Worm (Caenorhabditis elegans) whole organism, late embryonic: ENCODE data around the gene K10G6.5.
A peak's percentile ranks its signal among the peaks of the same experiment; 100 is the strongest.

Experiments used
- C38D4.7 ChIP-seq: fragments of 200-800 bp; sonication (Bioruptor generic); optimal IDR thresholded peaks from 2 replicates; lab custom pipeline; 2018; ENCODE audit warnings: mild to moderate bottlenecking, missing genetic modification characterization, moderate library complexity, missing compliant biosample characterization
- F13H6.1 ChIP-seq: sonication (generic microtip); optimal IDR thresholded peaks from 2 replicates; lab custom pipeline; 2016; ENCODE audit warnings: missing genetic modification characterization, missing compliant biosample characterization
- K02D7.2 ChIP-seq: sonication (generic microtip); optimal IDR thresholded peaks from 2 replicates; lab custom pipeline; 2017; ENCODE audit warnings: mild to moderate bottlenecking, missing genetic modification characterization, missing compliant biosample characterization
- ceh-18 ChIP-seq: sonication (generic microtip); optimal IDR thresholded peaks from 2 replicates; lab custom pipeline; 2016; ENCODE audit warnings: missing genetic modification characterization, missing compliant biosample characterization
- ceh-6 ChIP-seq: fragments of 200-800 bp; sonication (Bioruptor generic); optimal IDR thresholded peaks from 2 replicates; lab custom pipeline; 2018; ENCODE audit warnings: mild to moderate bottlenecking, missing genetic modification characterization, missing compliant biosample characterization
- dve-1 ChIP-seq: sonication (generic microtip); optimal IDR thresholded peaks from 2 replicates; lab custom pipeline; 2017; ENCODE audit warnings: antibody characterized with exemption, mild to moderate bottlenecking, missing genetic modification characterization, missing compliant biosample characterization
- elt-2 ChIP-seq: sonication (generic microtip); optimal IDR thresholded peaks from 2 replicates; lab custom pipeline; 2016; ENCODE audit warnings: missing genetic modification reagents, missing genetic modification characterization, missing compliant biosample characterization
- elt-4 ChIP-seq: sonication (generic microtip); optimal IDR thresholded peaks from 2 replicates; lab custom pipeline; 2016; ENCODE audit warnings: missing genetic modification characterization, missing compliant biosample characterization
- eyg-1 ChIP-seq: sonication (generic microtip); optimal IDR thresholded peaks from 2 replicates; lab custom pipeline; 2016; ENCODE audit warnings: missing genotype, missing genetic modification characterization, missing compliant biosample characterization
- fax-1 ChIP-seq: sonication (generic microtip); optimal IDR thresholded peaks from 2 replicates; lab custom pipeline; 2016; ENCODE audit warnings: missing genotype, missing genetic modification characterization, missing compliant biosample characterization
- fkh-10 ChIP-seq: fragments of 150-350 bp; optimal IDR thresholded peaks from 2 replicates; lab custom pipeline; 2014; ENCODE audit warnings: missing biosample characterization, missing genetic modification reagents, missing genetic modification characterization
- gmeb-2 ChIP-seq: sonication (generic microtip); optimal IDR thresholded peaks from 2 replicates; lab custom pipeline; 2016; ENCODE audit warnings: missing genetic modification characterization, inconsistent platforms, missing compliant biosample characterization
- hlh-15 ChIP-seq: sonication (generic microtip); optimal IDR thresholded peaks from 2 replicates; lab custom pipeline; 2016; ENCODE audit warnings: missing genetic modification characterization, missing compliant biosample characterization
- hlh-30 ChIP-seq: sonication (generic microtip); optimal IDR thresholded peaks from 2 replicates; lab custom pipeline; 2017; ENCODE audit warnings: antibody characterized with exemption, missing genetic modification characterization, missing compliant biosample characterization; ENCODE audit not compliant: insufficient read depth
- hlh-6 ChIP-seq: sonication (generic microtip); optimal IDR thresholded peaks from 2 replicates; lab custom pipeline; 2016; ENCODE audit warnings: missing genotype, missing genetic modification characterization, missing compliant biosample characterization
- hlh-8 ChIP-seq: sonication (generic microtip); optimal IDR thresholded peaks from 2 replicates; lab custom pipeline; 2016; ENCODE audit warnings: missing genotype, missing genetic modification characterization, missing compliant biosample characterization
- mec-3 ChIP-seq: sonication (generic microtip); optimal IDR thresholded peaks from 2 replicates; lab custom pipeline; 2016; ENCODE audit warnings: borderline replicate concordance, missing genetic modification characterization, missing compliant biosample characterization
- nfya-1 ChIP-seq: sonication (generic microtip); optimal IDR thresholded peaks from 2 replicates; lab custom pipeline; 2017; ENCODE audit warnings: missing genetic modification characterization, mild to moderate bottlenecking, missing compliant biosample characterization, antibody characterized with exemption, moderate library complexity
- nhr-11 ChIP-seq: fragments of 150-350 bp; optimal IDR thresholded peaks from 2 replicates; lab custom pipeline; 2014; ENCODE audit warnings: missing biosample characterization, missing genetic modification characterization
- nhr-232 ChIP-seq: sonication (generic microtip); optimal IDR thresholded peaks from 2 replicates; lab custom pipeline; 2016; ENCODE audit warnings: missing genetic modification characterization, missing compliant biosample characterization
- pag-3 ChIP-seq: sonication (generic microtip); optimal IDR thresholded peaks from 2 replicates; lab custom pipeline; 2016; ENCODE audit warnings: missing compliant biosample characterization, missing genetic modification characterization, borderline replicate concordance
- sdc-2 ChIP-seq: sonication (generic microtip); optimal IDR thresholded peaks from 2 replicates; lab custom pipeline; 2016; ENCODE audit warnings: missing genotype, missing genetic modification characterization, missing compliant biosample characterization
- sox-4 ChIP-seq: sonication (generic microtip); optimal IDR thresholded peaks from 2 replicates; lab custom pipeline; 2017; ENCODE audit warnings: mild to moderate bottlenecking, missing genetic modification characterization, inconsistent platforms, missing compliant biosample characterization
- syd-9 ChIP-seq: sonication (generic microtip); optimal IDR thresholded peaks from 2 replicates; lab custom pipeline; 2016; ENCODE audit warnings: mild to moderate bottlenecking, missing genetic modification characterization, moderate library complexity, missing compliant biosample characterization
- tbx-2 ChIP-seq: sonication (generic microtip); optimal IDR thresholded peaks from 2 replicates; lab custom pipeline; 2016; ENCODE audit warnings: missing genetic modification characterization, missing compliant biosample characterization

The K10G6.5 gene

ce11 chrII:3975942-3976341 is 11.1 kb upstream of the K10G6.5 start, which contains the start of gene dos-2:
dos-2 (plus strand) TSS chrII:3976242.
- TF ChIP-seq ceh-6 (GFP tag; lab: Kevin White, UChicago) = no peak
- no peak for TF ChIP-seq pag-3 (tag; lab: Kevin White, UChicago)
- TF ChIP-seq K02D7.2 = no peak
- no peak for TF ChIP-seq syd-9 (tag; lab: Kevin White, UChicago)
- TF ChIP-seq ceh-18 (tag; lab: Kevin White, UChicago) = no peak
- TF ChIP-seq eyg-1 (tag; lab: Kevin White, UChicago) = no peak
- no peak for TF ChIP-seq nhr-232 (tag; lab: Kevin White, UChicago)
- no peak for TF ChIP-seq hlh-8 (tag; lab: Kevin White, UChicago)
- TF ChIP-seq, all 69 proteins: peak for 0

- TF ChIP-seq tbx-2 (tag; lab: Kevin White, UChicago) (no peak), mec-3 (tag; lab: Kevin White, UChicago) (no peak)
Observed at ce11 chrII:3978198-3978597, 8.9 kb upstream of the K10G6.5 start.

DNA sequence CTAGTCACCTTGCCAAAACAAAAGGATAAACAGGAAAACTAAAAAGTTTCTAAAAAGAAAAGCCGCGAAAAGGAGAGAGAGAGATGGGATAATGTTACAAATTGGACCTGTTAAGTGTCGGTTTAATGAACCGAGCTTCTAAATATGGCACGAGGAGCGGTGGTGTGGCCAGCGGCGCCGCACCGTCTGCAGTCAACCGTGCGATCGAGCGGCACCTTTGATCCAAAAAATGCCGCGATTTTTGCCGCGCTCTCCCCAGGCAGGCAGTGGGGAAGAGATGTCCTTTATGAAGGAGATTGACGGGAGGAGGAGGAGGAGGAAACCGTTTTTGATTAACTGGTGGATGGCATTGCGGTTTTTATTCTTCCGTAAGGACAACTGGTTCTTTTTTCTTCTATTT is 6.7 kb upstream of the K10G6.5 start:
- no peak for TF ChIP-seq hlh-15 (tag; lab: Kevin White, UChicago)
- no peak for TF ChIP-seq dve-1 (tag; lab: Kevin White, UChicago)

DNA sequence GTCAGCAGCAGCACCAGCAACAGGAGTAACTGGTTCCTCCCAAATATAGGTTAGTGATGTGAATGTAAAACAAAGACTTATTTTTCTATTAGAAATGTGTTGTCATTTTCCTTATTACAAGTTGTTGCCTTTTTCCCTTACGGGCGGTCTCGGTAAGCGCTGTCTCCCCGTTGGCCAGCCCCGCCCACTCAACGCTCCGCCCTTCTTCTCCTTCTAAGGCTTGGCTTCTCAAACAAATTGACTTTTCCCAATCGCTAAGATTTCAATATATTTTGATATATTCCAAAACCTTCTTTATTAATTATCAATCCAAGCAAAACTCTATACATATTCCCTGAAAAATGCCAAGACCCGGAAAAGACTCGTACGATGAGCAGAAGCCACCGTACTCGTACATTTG is 4.7 kb upstream of the K10G6.5 start, which contains the start of gene lin-31:
Gene lin-31 (plus strand): TSS at position 237 of the 400 bp plus-strand sequence.
- TF ChIP-seq nfya-1 (tag; lab: Kevin White, UChicago) (peak; percentile 58), nhr-11 (no peak), gmeb-2 (tag; lab: Kevin White, UChicago) (no peak), nhr-232 (tag; lab: Kevin White, UChicago) (no peak), elt-4 (tag; lab: Kevin White, UChicago) (no peak)

DNA sequence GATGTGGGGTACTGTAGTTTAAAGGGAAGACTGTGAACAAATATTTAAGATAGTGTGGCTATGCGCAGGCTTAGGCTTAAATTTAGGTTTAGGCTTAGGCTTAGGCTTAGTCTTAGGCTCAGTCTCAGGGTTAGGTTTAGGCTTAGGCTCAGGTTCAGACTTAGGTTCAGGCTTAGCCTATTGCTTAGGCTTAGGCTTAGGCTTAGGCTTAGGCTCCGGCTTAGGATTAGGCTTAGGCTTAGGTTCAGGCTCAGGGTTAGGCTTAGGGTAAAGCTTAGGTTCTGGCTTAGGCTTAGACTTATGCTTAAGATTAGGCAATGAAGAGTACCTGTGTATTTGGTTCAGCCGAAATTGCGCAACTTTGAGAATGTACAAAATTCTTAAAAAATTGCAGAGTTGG is 2.8 kb upstream of the K10G6.5 start:
- TF ChIP-seq pag-3 (tag; lab: Kevin White, UChicago) = no peak
- TF ChIP-seq dve-1 (tag; lab: Kevin White, UChicago) = peak; percentile 51

DNA sequence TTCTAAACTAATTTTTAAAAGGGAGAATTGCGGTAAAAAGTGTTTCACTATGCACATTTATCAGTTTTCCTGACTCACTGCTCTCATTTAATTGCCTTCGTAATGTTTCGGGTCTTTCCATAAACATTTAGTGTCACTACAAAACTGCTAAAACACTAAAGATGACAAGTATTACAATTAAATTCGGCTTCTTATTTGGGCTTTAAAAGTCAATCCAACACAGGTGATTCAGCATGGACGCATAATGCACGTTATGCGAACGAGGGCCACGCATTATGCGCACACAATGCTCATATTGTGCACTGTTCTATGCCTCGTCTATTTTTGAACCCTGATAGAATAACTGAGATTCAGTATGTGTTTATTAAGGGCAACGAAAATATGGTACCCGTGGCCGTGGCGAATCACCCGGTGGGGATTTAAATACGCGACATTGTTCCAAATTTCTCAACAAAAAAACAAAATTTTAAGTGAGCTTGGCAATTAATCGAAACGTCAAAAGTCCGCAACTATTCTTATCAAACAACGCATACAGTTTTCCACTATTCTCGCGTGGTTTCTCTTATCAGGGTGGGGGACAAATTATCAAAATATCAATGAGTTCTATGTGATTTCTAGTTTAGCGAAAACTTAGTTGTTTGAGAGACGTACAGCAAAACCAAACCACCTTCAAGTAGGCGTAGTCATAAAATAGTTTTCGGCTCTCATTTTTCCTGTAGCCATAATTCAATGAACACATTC is 2.7 kb downstream of the K10G6.5 start, which contains the start of gene Y14H12A.2:
Gene Y14H12A.2 (minus strand): TSS at position 51 of the 741 bp plus-strand sequence.
- TF ChIP-seq hlh-6 (tag; lab: Kevin White, UChicago) (no peak), fax-1 (tag; lab: Kevin White, UChicago) (no peak), elt-2 (tag; lab: Kevin White, UChicago) (peak; percentile 63), dve-1 (tag; lab: Kevin White, UChicago) (no peak)
- TF ChIP-seq, all 69 proteins: peak for 1

DNA sequence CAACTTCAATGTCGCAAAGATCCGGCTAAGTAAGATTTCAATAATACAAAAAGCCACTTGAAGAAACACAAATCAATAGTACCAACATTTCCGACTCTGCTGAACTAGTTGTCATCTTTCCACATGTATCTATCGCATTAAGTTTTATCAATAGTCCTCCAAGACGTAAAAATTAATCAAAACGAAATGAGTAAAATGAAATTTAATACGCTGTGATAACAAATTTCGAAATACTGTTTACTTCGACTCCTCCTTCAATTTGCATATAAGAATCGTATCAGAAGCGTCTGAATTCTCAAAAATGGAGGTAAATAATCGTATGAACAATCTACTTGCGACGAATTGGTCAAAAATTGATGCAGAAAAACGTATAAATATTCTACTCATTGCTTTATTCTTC is 3.7 kb downstream of the K10G6.5 start:
- TF ChIP-seq hlh-30 (tag; lab: Kevin White, UChicago) (no peak), fax-1 (tag; lab: Kevin White, UChicago) (no peak), hlh-15 (tag; lab: Kevin White, UChicago) (no peak), sdc-2 (tag; lab: Kevin White, UChicago) (no peak), hlh-8 (tag; lab: Kevin White, UChicago) (no peak), sox-4 (tag; lab: Kevin White, UChicago) (no peak), nhr-11 (no peak), fkh-10 (GFP tag; lab: Kevin White, UChicago) (no peak), C38D4.7 (GFP tag; lab: Kevin White, UChicago) (no peak), F13H6.1 (tag; lab: Kevin White, UChicago) (no peak)
